Worm (Caenorhabditis elegans): ENCODE data around the gene F43D2.7.

F43D2.7 gene

DNA sequence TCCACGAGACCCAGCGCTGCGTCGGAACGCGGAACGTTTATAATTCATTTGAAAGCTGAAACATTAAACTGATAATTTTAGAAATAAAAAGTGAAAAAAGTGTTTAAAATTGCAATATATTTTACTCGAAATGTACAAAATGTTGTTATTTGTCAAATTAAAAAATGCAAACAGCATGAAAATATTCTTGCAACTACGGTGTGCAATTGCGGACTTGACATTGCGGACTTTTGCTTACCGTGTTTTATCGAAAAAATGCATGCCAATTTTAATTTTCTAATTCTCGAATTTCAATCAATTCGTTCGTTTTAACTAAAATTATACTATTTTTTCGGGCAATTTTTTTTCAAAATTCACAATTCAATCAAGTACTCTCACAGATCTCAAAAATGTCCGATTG lies 27.8 kb downstream of the F43D2.7 start, which contains the start of the genes R11H6.5 and ccnk-1 (continued):
- peak; percentile 12 for TF ChIP-seq fos-1 (tag; optimal IDR thresholded peaks at IDR 0.05)
- TF ChIP-seq C04F5.9 (tag; optimal IDR thresholded peaks at IDR 0.05), result no peak
- TF ChIP-seq nhr-85 (tag), result no peak
- no peak for TF ChIP-seq ets-5 (GFP tag; IDR thresholded peaks at IDR 0.05)
- no peak for TF ChIP-seq dsc-1 (tag; optimal IDR thresholded peaks at IDR 0.05)
- TF ChIP-seq blmp-1 (tag; optimal IDR thresholded peaks at IDR 0.05), result peak; percentile 60
- TF ChIP-seq unc-30 (tag; optimal IDR thresholded peaks at IDR 0.05), result no peak
- TF ChIP-seq mab-9 (GFP tag; IDR thresholded peaks at IDR 0.05), result no peak
- TF ChIP-seq unc-98 (GFP tag; IDR thresholded peaks at IDR 0.05), result no peak
- peak; percentile 44 for TF ChIP-seq nhr-20 (tag; optimal IDR thresholded peaks at IDR 0.05)
- TF ChIP-seq C16A3.4 (tag; optimal IDR thresholded peaks at IDR 0.05), result peak; percentile 67
- no peak for TF ChIP-seq nhr-237 (tag; optimal IDR thresholded peaks at IDR 0.05)
- TF ChIP-seq xbp-1 (tag; optimal IDR thresholded peaks at IDR 0.05), result peak; percentile 20
- TF ChIP-seq mdl-1 (tag; optimal IDR thresholded peaks at IDR 0.05), result peak in 1 of 2 experiments; percentile 23
- TF ChIP-seq vab-15 (tag; optimal IDR thresholded peaks at IDR 0.05), result no peak
- no peak for TF ChIP-seq efl-3 (GFP tag; optimal IDR thresholded peaks at IDR 0.05)
- TF ChIP-seq aly-2 (tag; optimal IDR thresholded peaks at IDR 0.05), result no peak
- TF ChIP-seq pag-3 (tag; optimal IDR thresholded peaks at IDR 0.05; ENCODE audit: borderline replicate concordance, insufficient read depth), result no peak

ce11 chrV:14610781-14611180 lies 29.2 kb downstream of the F43D2.7 start:
- TF ChIP-seq efl-1 (optimal IDR thresholded peaks at IDR 0.05), result no peak
- peak in 1 of 2 experiments; percentile 63 for TF ChIP-seq efl-1 (GFP tag; optimal IDR thresholded peaks at IDR 0.05 in 1 of 2)
- TF ChIP-seq snu-23 (GFP tag; optimal IDR thresholded peaks at IDR 0.05), result no peak
- TF ChIP-seq lin-39 (tag; optimal IDR thresholded peaks at IDR 0.05), result no peak

ce11 chrV:14609643-14610042 lies 30.3 kb downstream of the F43D2.7 start, which contains the start of gene R11H6.4:
TSS of gene R11H6.4 (plus strand) at chrV:14609943.
- TF ChIP-seq C34B4.2 (tag; optimal IDR thresholded peaks at IDR 0.05), result no peak
- no peak for TF ChIP-seq alr-1 (tag; optimal IDR thresholded peaks at IDR 0.05; ENCODE audit: borderline replicate concordance)
- TF ChIP-seq tbx-2 (tag; optimal IDR thresholded peaks at IDR 0.05), result no peak
- no peak for TF ChIP-seq lin-35 (GFP tag; optimal IDR thresholded peaks at IDR 0.05)
- TF ChIP-seq jun-1 (tag; optimal IDR thresholded peaks at IDR 0.05), result no peak
- no peak for TF ChIP-seq sptf-1 (tag; optimal IDR thresholded peaks at IDR 0.05)
- TF ChIP-seq nhr-90 (tag; optimal IDR thresholded peaks at IDR 0.05; ENCODE audit: poor library complexity), result no peak
- no peak for TF ChIP-seq fkh-8 (tag; optimal IDR thresholded peaks at IDR 0.05)
- no peak for TF ChIP-seq pax-3 (tag; optimal IDR thresholded peaks at IDR 0.05)
- no peak for TF ChIP-seq zip-4 (GFP tag; optimal IDR thresholded peaks at IDR 0.05)
- no peak for TF ChIP-seq ama-1 (optimal IDR thresholded peaks at IDR 0.05)
- TF ChIP-seq skn-1 (tag; optimal IDR thresholded peaks at IDR 0.05), result no peak

- TF ChIP-seq swsn-7 (tag; optimal IDR thresholded peaks at IDR 0.05), result no peak
- TF ChIP-seq lin-14 (GFP tag; optimal IDR thresholded peaks at IDR 0.05), result peak; percentile 38
- TF ChIP-seq ceh-88 (GFP tag; IDR thresholded peaks at IDR 0.05), result no peak
- no peak for TF ChIP-seq fos-1 (tag; optimal IDR thresholded peaks at IDR 0.05)
- no peak for TF ChIP-seq nhr-84 (tag; optimal IDR thresholded peaks at IDR 0.05)
- no peak for TF ChIP-seq tlp-1 (tag; optimal IDR thresholded peaks at IDR 0.05)
- no peak for TF ChIP-seq pag-3 (tag; optimal IDR thresholded peaks at IDR 0.05; ENCODE audit: borderline replicate concordance, insufficient read depth)
- no peak for TF ChIP-seq alr-1 (tag; optimal IDR thresholded peaks at IDR 0.05; ENCODE audit: borderline replicate concordance)
These were observed 36.2 kb downstream of the F43D2.7 start for ce11 chrV:14603755-14604154.

All from whole organism, L1 larva.